Fruit fly (Drosophila melanogaster) whole organism, prepupa: ENCODE measurements around the gene CG31251.

Experiments
- CG10631 ChIP-seq: fragments of 200-800 bp; sonication (Bioruptor generic); optimal IDR thresholded peaks from 2 replicates; lab custom pipeline; 2016; ENCODE audit warnings: missing biosample characterization, missing genetic modification characterization
- CG16779 ChIP-seq: fragments of 200-800 bp; sonication (Bioruptor generic); optimal IDR thresholded peaks from 3 replicates; lab custom pipeline; 2017; ENCODE audit warnings: missing biosample characterization, mild to moderate bottlenecking, missing genetic modification characterization
- Ets21C ChIP-seq: fragments of 200-800 bp; sonication (Bioruptor generic); optimal IDR thresholded peaks from 3 replicates; lab custom pipeline; 2016; ENCODE audit warnings: missing biosample characterization, missing genetic modification characterization
- Gug ChIP-seq: fragments of 200-800 bp; sonication (Bioruptor generic); IDR thresholded peaks from 2 replicates; pipeline ENCODE4 v1.3.6; 2022; ENCODE audit warnings: missing biosample characterization, missing genetic modification characterization
- Hr38 ChIP-seq: sonication (Bioruptor generic); optimal IDR thresholded peaks from 2 replicates; lab custom pipeline; 2016; ENCODE audit warnings: missing biosample characterization, missing genetic modification characterization
- Hr39 ChIP-seq: fragments of 200-800 bp; sonication (Bioruptor generic); optimal IDR thresholded peaks from 2 replicates; lab custom pipeline; 2016; ENCODE audit warnings: missing biosample characterization, missing genetic modification characterization
- OdsH ChIP-seq: fragments of 200-800 bp; sonication (Bioruptor generic); optimal IDR thresholded peaks from 3 replicates; lab custom pipeline; 2016; ENCODE audit warnings: missing biosample characterization, missing genetic modification characterization
- Smox ChIP-seq: fragments of 200-800 bp; sonication (Bioruptor generic); optimal IDR thresholded peaks from 3 replicates; lab custom pipeline; 2016; ENCODE audit warnings: missing biosample characterization, missing genetic modification characterization
- Sox102F ChIP-seq: fragments of 200-800 bp; sonication (Bioruptor generic); optimal IDR thresholded peaks from 2 replicates; lab custom pipeline; 2016; ENCODE audit warnings: missing biosample characterization, mild to moderate bottlenecking, missing genetic modification characterization
- achi ChIP-seq: fragments of 200-800 bp; sonication (Bioruptor generic); optimal IDR thresholded peaks from 3 replicates; lab custom pipeline; 2016; ENCODE audit warnings: missing biosample characterization, missing genetic modification characterization
- dsx ChIP-seq: fragments of 200-800 bp; optimal IDR thresholded peaks from 3 replicates; lab custom pipeline; 2019; ENCODE audit warnings: missing biosample characterization, mild to moderate bottlenecking, missing genetic modification characterization, moderate library complexity; ENCODE audit not compliant: poor library complexity, severe bottlenecking
- esn ChIP-seq: fragments of 200-800 bp; sonication (Bioruptor generic); optimal IDR thresholded peaks from 2 replicates; lab custom pipeline; 2016; ENCODE audit warnings: missing biosample characterization, mild to moderate bottlenecking, missing genetic modification characterization, moderate library complexity
- topi ChIP-seq: fragments of 200-800 bp; sonication (Bioruptor generic); optimal IDR thresholded peaks from 3 replicates; lab custom pipeline; 2016; ENCODE audit warnings: missing biosample characterization, missing genetic modification characterization
- vri ChIP-seq: fragments of 200-800 bp; sonication (Bioruptor generic); optimal IDR thresholded peaks from 3 replicates; lab custom pipeline; 2016; ENCODE audit warnings: missing biosample characterization, mild to moderate bottlenecking, missing genetic modification characterization

dm6 chr3R:17709623-17710145 lies 25.0 kb upstream of the CG31251 start:
- TF ChIP-seq Smox (no peak), vri (GFP tag; lab: Kevin White, UChicago) (no peak), CG10631 (GFP tag; lab: Kevin White, UChicago) (no peak), Sox102F (GFP tag; lab: Kevin White, UChicago) (no peak), topi (no peak), CG16779 (tag; lab: Kevin White, UChicago) (no peak), achi (no peak), dsx (GFP tag; lab: Kevin White, UChicago) (peak; percentile 93), Hr38 (GFP tag; lab: Kevin White, UChicago) (no peak), esn (GFP tag; lab: Kevin White, UChicago) (no peak), Gug (GFP tag; lab: Robert Waterston, UW) (no peak), OdsH (GFP tag; lab: Kevin White, UChicago) (no peak), Ets21C (GFP tag; lab: Kevin White, UChicago) (no peak), Hr39 (no peak)
